Worm (Caenorhabditis elegans) whole organism, L3 larva: ENCODE results near the gene F17H10.2.

Experiments used
- aly-2 ChIP-seq: fragments of 150-350 bp; optimal IDR thresholded peaks from 2 replicates; lab custom pipeline; 2014; ENCODE audit warnings: missing biosample characterization, missing genetic modification characterization
- lin-39 ChIP-seq: fragments of 150-350 bp; optimal IDR thresholded peaks from 2 replicates; lab custom pipeline; 2018; ENCODE audit warnings: missing biosample characterization, missing genetic modification reagents, missing genetic modification characterization
- mdl-1 ChIP-seq: fragments of 150-350 bp; optimal IDR thresholded peaks from 2 replicates; lab custom pipeline; 2014; ENCODE audit warnings: missing biosample characterization, missing genetic modification characterization
- nhr-23 ChIP-seq: fragments of 150-350 bp; optimal IDR thresholded peaks from 2 replicates; lab custom pipeline; 2014; ENCODE audit warnings: missing biosample characterization, missing genetic modification reagents, missing genetic modification characterization
- nhr-28 ChIP-seq: fragments of 150-350 bp; optimal IDR thresholded peaks from 2 replicates; lab custom pipeline; 2014; ENCODE audit warnings: missing biosample characterization, missing genetic modification characterization
- nhr-76 ChIP-seq: fragments of 150-350 bp; sonication (generic microtip); optimal IDR thresholded peaks from 5 replicates; lab custom pipeline; 2014; ENCODE audit warnings: missing biosample characterization, missing genetic modification characterization
- pha-4 ChIP-seq: fragments of 150-350 bp; optimal IDR thresholded peaks from 2 replicates; lab custom pipeline; 2014; ENCODE audit warnings: missing biosample characterization, missing genetic modification reagents, missing genetic modification characterization
- unc-62 ChIP-seq: fragments of 150-350 bp; sonication (generic microtip); optimal IDR thresholded peaks from 4 replicates; lab custom pipeline; 2014; ENCODE audit warnings: missing biosample characterization, missing genetic modification reagents, missing genetic modification characterization

ce11 chrX:13143236-13143635, 29.7 kb downstream of the F17H10.2 start:
- no peak for TF ChIP-seq mdl-1 (tag; lab: Kevin White, UChicago)
- TF ChIP-seq unc-62 (GFP tag; lab: Kevin White, UChicago): no peak
- no peak for TF ChIP-seq lin-39 (tag; lab: Kevin White, UChicago)
- no peak for TF ChIP-seq pha-4
- TF ChIP-seq nhr-28 (tag; lab: Kevin White, UChicago): no peak
- no peak for TF ChIP-seq nhr-23
- no peak for TF ChIP-seq aly-2 (tag; lab: Kevin White, UChicago)
- TF ChIP-seq nhr-76: no peak
